Fruit fly (Drosophila melanogaster): ENCODE data around the gene Axs.

DNA sequence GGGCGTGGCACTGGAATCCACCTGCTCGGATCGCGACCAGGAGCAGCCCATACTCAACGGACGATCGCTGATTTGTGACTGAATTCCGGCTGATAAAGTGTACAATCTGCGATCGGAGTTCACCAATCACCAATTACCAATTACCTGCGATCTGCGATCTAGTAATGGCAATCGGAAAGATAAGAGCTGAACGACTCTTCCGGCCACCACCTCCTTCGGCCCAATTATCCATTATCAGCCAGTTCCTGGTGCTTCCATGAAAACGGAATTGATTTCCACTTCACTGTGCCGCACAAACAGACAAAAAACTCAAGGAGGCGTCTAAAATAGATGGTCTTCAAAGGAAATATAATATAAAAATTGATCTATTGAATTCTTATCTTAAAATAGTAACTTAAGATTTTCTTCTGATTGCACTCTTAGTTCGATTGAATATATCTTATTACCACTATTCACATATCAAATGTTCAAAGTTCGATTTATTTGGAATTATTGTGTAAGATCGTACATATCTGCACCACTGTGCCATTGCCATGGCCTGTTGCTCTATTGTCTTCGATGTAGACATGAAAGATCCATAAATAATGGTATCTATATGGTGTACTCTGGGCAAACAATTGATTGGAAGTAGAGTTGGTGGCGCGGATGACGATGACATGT, 19.2 kb downstream of the Axs start, which contains the start of gene CG15865:
- TF ChIP-seq CG14014 (GFP tag; IDR thresholded peaks at IDR 0.05) (no peak), exex (tag; optimal IDR thresholded peaks at IDR 0.05) (peak; percentile 0), CG9609 (GFP tag; optimal IDR thresholded peaks at IDR 0.05) (no peak), Hmx (GFP tag; optimal IDR thresholded peaks at IDR 0.05) (no peak), sc (optimal IDR thresholded peaks at IDR 0.05) (no peak), sc (GFP tag; optimal IDR thresholded peaks at IDR 0.05) (no peak), CG3995 (GFP tag; optimal IDR thresholded peaks at IDR 0.05) (no peak), CG10274 (GFP tag; optimal IDR thresholded peaks at IDR 0.05) (no peak), CG12744 (GFP tag; optimal IDR thresholded peaks at IDR 0.05) (no peak), ftz-f1 (GFP tag; optimal IDR thresholded peaks at IDR 0.05) (no peak), Rfx (GFP tag; IDR thresholded peaks at IDR 0.05) (no peak), salm (tag; optimal IDR thresholded peaks at IDR 0.05) (no peak), CG12104 (GFP tag; optimal IDR thresholded peaks at IDR 0.05) (no peak), Sox100B (GFP tag; optimal IDR thresholded peaks at IDR 0.05) (no peak)

All from whole organism, embryonic.